Fruit fly (Drosophila melanogaster) whole organism, embryonic: ENCODE results near the gene Ccp84Ac.

Experiments
- ATbp ChIP-seq: fragments of 200-800 bp; sonication (Bioruptor generic); optimal IDR thresholded peaks from 2 replicates; lab custom pipeline; 2017; ENCODE audit warnings: missing biosample characterization, mild to moderate bottlenecking, missing genetic modification characterization, missing genetic modification reagents
- Antp ChIP-seq: fragments of 200-800 bp; sonication (Bioruptor generic); optimal IDR thresholded peaks from 3 replicates; lab custom pipeline; 2016; ENCODE audit warnings: missing biosample characterization, missing genetic modification characterization
- Awh ChIP-seq: fragments of 200-800 bp; sonication (Bioruptor generic); IDR thresholded peaks from 2 replicates; pipeline ENCODE4, ENCODE4 v1.3.6; 2022; ENCODE audit warnings: missing biosample characterization, missing genetic modification characterization
- BEAF-32 ChIP-seq: fragments of 200-800 bp; sonication (Bioruptor generic); optimal IDR thresholded peaks from 3 replicates; lab custom pipeline; 2017; ENCODE audit warnings: missing biosample characterization, missing genetic modification characterization, mild to moderate bottlenecking, moderate library complexity, missing genetic modification reagents
- CG1024 ChIP-seq: fragments of 200-800 bp; sonication (Bioruptor generic); IDR thresholded peaks from 2 replicates; pipeline ENCODE4 v1.3.6; 2022; ENCODE audit warnings: missing biosample characterization, missing genetic modification characterization
- CG16813 ChIP-seq: fragments of 200-800 bp; sonication (Bioruptor generic); IDR thresholded peaks from 3 replicates; pipeline ENCODE4 v1.3.6; 2022; ENCODE audit warnings: missing biosample characterization, missing genetic modification characterization; ENCODE audit not compliant: partially characterized antibody
- CG18599 ChIP-seq: fragments of 200-800 bp; sonication (Bioruptor generic); optimal IDR thresholded peaks from 3 replicates; lab custom pipeline; 2017; ENCODE audit warnings: missing biosample characterization, missing genetic modification characterization, mild to moderate bottlenecking, moderate library complexity, missing genetic modification reagents
- CG2889 ChIP-seq: fragments of 200-800 bp; sonication (Bioruptor generic); IDR thresholded peaks from 3 replicates; pipeline ENCODE4 v1.3.6; 2022; ENCODE audit warnings: missing biosample characterization, missing genetic modification characterization
- CG33557 ChIP-seq: fragments of 200-800 bp; sonication (Bioruptor generic); optimal IDR thresholded peaks from 2 replicates; lab custom pipeline; 2019; ENCODE audit warnings: missing biosample characterization, mild to moderate bottlenecking, missing genetic modification characterization, moderate library complexity
- CG34376 ChIP-seq: fragments of 200-800 bp; sonication (Bioruptor generic); optimal IDR thresholded peaks from 2 replicates; lab custom pipeline; 2018; ENCODE audit warnings: missing biosample characterization, mild to moderate bottlenecking, missing genetic modification characterization
- CG6813 ChIP-seq: fragments of 200-800 bp; sonication (Bioruptor generic); optimal IDR thresholded peaks from 2 replicates; lab custom pipeline; 2017; ENCODE audit warnings: missing biosample characterization, missing genetic modification characterization, mild to moderate bottlenecking, moderate library complexity, missing genetic modification reagents
- CG7372 ChIP-seq: fragments of 200-800 bp; sonication (Bioruptor generic); IDR thresholded peaks from 2 replicates; pipeline ENCODE4 v1.3.6; 2022; ENCODE audit warnings: missing biosample characterization, missing genetic modification characterization
- CG7839 ChIP-seq: fragments of 200-800 bp; sonication (Bioruptor generic); optimal IDR thresholded peaks from 3 replicates; lab custom pipeline; 2018; ENCODE audit warnings: missing biosample characterization, mild to moderate bottlenecking, missing genetic modification characterization, moderate library complexity
- CG8924 ChIP-seq: fragments of 200-800 bp; optimal IDR thresholded peaks from 3 replicates; lab custom pipeline; 2019; ENCODE audit warnings: missing biosample characterization, mild to moderate bottlenecking, missing genetic modification characterization, moderate library complexity
- Doc2 ChIP-seq: fragments of 200-800 bp; sonication (Bioruptor generic); IDR thresholded peaks from 2 replicates; pipeline ENCODE4 v1.3.6; 2022; ENCODE audit warnings: missing biosample characterization, missing genetic modification characterization
- Ets97D ChIP-seq: fragments of 200-800 bp; sonication (Bioruptor generic); optimal IDR thresholded peaks from 3 replicates; lab custom pipeline; 2016; ENCODE audit warnings: missing biosample characterization, missing genetic modification characterization
- GATAe ChIP-seq: fragments of 200-800 bp; sonication (Bioruptor generic); conservative IDR thresholded peaks from 2 replicates; pipeline ENCODE4 v1.3.6; 2022; ENCODE audit warnings: missing biosample characterization, missing genetic modification characterization
- HLH54F ChIP-seq: fragments of 200-800 bp; sonication (Bioruptor generic); optimal IDR thresholded peaks from 3 replicates; lab custom pipeline; 2016; ENCODE audit warnings: missing biosample characterization, missing genetic modification characterization
- Lhr ChIP-seq: fragments of 200-800 bp; sonication (Bioruptor generic); optimal IDR thresholded peaks from 3 replicates; lab custom pipeline; 2017; ENCODE audit warnings: mild to moderate bottlenecking, missing biosample characterization, missing genetic modification reagents, missing genetic modification characterization
- Myb ChIP-seq: fragments of 200-800 bp; sonication (Bioruptor generic); optimal IDR thresholded peaks from 2 replicates; lab custom pipeline; 2016; ENCODE audit warnings: missing biosample characterization, missing genetic modification characterization
- Nf-YB ChIP-seq: fragments of 200-800 bp; sonication (Bioruptor generic); optimal IDR thresholded peaks from 3 replicates; lab custom pipeline; 2019; ENCODE audit warnings: missing biosample characterization, mild to moderate bottlenecking, missing genetic modification characterization, moderate library complexity
- Nf-YC ChIP-seq: fragments of 200-800 bp; optimal IDR thresholded peaks from 3 replicates; lab custom pipeline; 2019; ENCODE audit warnings: missing biosample characterization, mild to moderate bottlenecking, missing genetic modification characterization, moderate library complexity
- Oli ChIP-seq: fragments of 200-800 bp; sonication (Bioruptor generic); optimal IDR thresholded peaks from 2 replicates; lab custom pipeline; 2018; ENCODE audit warnings: missing biosample characterization, mild to moderate bottlenecking, missing genetic modification characterization, moderate library complexity
- Pdp1 ChIP-seq, 2 experiments: fragments of 200-800 bp; sonication (Bioruptor generic); optimal IDR thresholded peaks; 3 replicates each; lab custom pipeline; 2016; ENCODE audit warnings: missing biosample characterization in 2 of 2, missing genetic modification characterization in 2 of 2, mild to moderate bottlenecking in 1 of 2, moderate library complexity in 1 of 2
- Six4 ChIP-seq: fragments of 200-800 bp; sonication (Bioruptor generic); optimal IDR thresholded peaks from 2 replicates; lab custom pipeline; 2016; ENCODE audit warnings: missing biosample characterization, missing genetic modification characterization
- Tbp ChIP-seq: fragments of >200 bp; optimal IDR thresholded peaks from 2 replicates; lab custom pipeline; 2018; ENCODE audit warnings: missing biosample characterization, missing genetic modification characterization
- Xrp1 ChIP-seq: fragments of 200-800 bp; sonication (Bioruptor generic); IDR thresholded peaks from 2 replicates; pipeline ENCODE4 v1.3.6; 2022; ENCODE audit warnings: missing biosample characterization, missing genetic modification characterization
- ase ChIP-seq: fragments of 200-800 bp; sonication (Bioruptor generic); IDR thresholded peaks from 3 replicates; pipeline ENCODE4 v1.3.6; 2022; ENCODE audit warnings: missing biosample characterization, missing genetic modification characterization
- bbx ChIP-seq: fragments of 200-800 bp; sonication (Bioruptor generic); IDR thresholded peaks from 2 replicates; pipeline ENCODE4 v1.3.6; 2022; ENCODE audit warnings: missing biosample characterization, missing genetic modification characterization; ENCODE audit not compliant: partially characterized antibody
- caup ChIP-seq: fragments of 200-800 bp; sonication (Bioruptor generic); optimal IDR thresholded peaks from 3 replicates; lab custom pipeline; 2017; ENCODE audit warnings: missing biosample characterization, mild to moderate bottlenecking, missing genetic modification characterization, moderate library complexity; ENCODE audit not compliant: severe bottlenecking
- croc ChIP-seq: fragments of 200-800 bp; sonication (Bioruptor generic); conservative IDR thresholded peaks from 3 replicates; pipeline ENCODE4 v1.3.6; 2022; ENCODE audit warnings: missing biosample characterization, missing genetic modification characterization
- dan ChIP-seq: fragments of 200-800 bp; sonication (Bioruptor generic); IDR thresholded peaks from 2 replicates; pipeline ENCODE4 v1.3.6; 2022; ENCODE audit warnings: missing biosample characterization, missing genetic modification characterization
- dimm ChIP-seq: fragments of 200-800 bp; sonication (Bioruptor generic); IDR thresholded peaks from 2 replicates; pipeline ENCODE4 v1.3.6; 2022; ENCODE audit warnings: missing biosample characterization, missing genetic modification characterization
- dm ChIP-seq: fragments of 200-800 bp; sonication (Bioruptor generic); optimal IDR thresholded peaks from 3 replicates; lab custom pipeline; 2016; ENCODE audit warnings: missing biosample characterization, missing genetic modification characterization
- dmrt11E ChIP-seq: fragments of 200-800 bp; sonication (Bioruptor generic); optimal IDR thresholded peaks from 3 replicates; lab custom pipeline; 2018; ENCODE audit warnings: missing biosample characterization, mild to moderate bottlenecking, missing genetic modification characterization, moderate library complexity
- fd3F ChIP-seq: fragments of 200-800 bp; sonication (Bioruptor generic); optimal IDR thresholded peaks from 2 replicates; lab custom pipeline; 2018; ENCODE audit warnings: missing biosample characterization, mild to moderate bottlenecking, missing genetic modification characterization, moderate library complexity
- gt ChIP-seq: fragments of 200-800 bp; sonication (Bioruptor generic); IDR thresholded peaks from 2 replicates; pipeline ENCODE4 v1.3.6; 2022; ENCODE audit warnings: missing biosample characterization, missing genetic modification characterization
- insv ChIP-seq, 2 experiments: fragments of 200-800 bp; sonication (Bioruptor generic); optimal IDR thresholded peaks; 3 replicates each; lab custom pipeline; 2016 to 2018; ENCODE audit warnings: missing biosample characterization in 2 of 2, missing genetic modification characterization in 2 of 2
- lola ChIP-seq, 3 experiments: fragments of >200 bp in 2 of 3; fragments of 200-800 bp in 1 of 3; sonication (Bioruptor generic) in 1 of 3; optimal IDR thresholded peaks; 2 replicates each; lab custom pipeline; 2017 to 2019; ENCODE audit warnings: missing biosample characterization in 3 of 3, missing genetic modification characterization in 3 of 3, mild to moderate bottlenecking in 1 of 3, moderate library complexity in 1 of 3
- lov ChIP-seq, 2 experiments: fragments of 200-800 bp in 1 of 2; fragments of >200 bp in 1 of 2; sonication (Bioruptor generic) in 1 of 2; IDR thresholded peaks in 1 of 2; optimal IDR thresholded peaks in 1 of 2; 2 replicates in 1 of 2; 3 replicates in 1 of 2; pipeline versions ENCODE4 v1.3.6 to Lab custom; 2017 to 2022; ENCODE audit warnings: missing biosample characterization in 1 of 2, missing genetic modification characterization in 1 of 2
- org-1 ChIP-seq: fragments of 200-800 bp; sonication (Bioruptor generic); optimal IDR thresholded peaks from 2 replicates; lab custom pipeline; 2017; ENCODE audit warnings: missing biosample characterization, missing genetic modification characterization
- pb ChIP-seq: fragments of 200-800 bp; sonication (Bioruptor generic); optimal IDR thresholded peaks from 3 replicates; lab custom pipeline; 2016; ENCODE audit warnings: missing biosample characterization, missing genetic modification characterization
- pita ChIP-seq: fragments of 200-800 bp; sonication (Bioruptor generic); optimal IDR thresholded peaks from 2 replicates; lab custom pipeline; 2017; ENCODE audit warnings: missing biosample characterization, mild to moderate bottlenecking, missing genetic modification characterization
- ranshi ChIP-seq: fragments of 200-800 bp; sonication (Bioruptor generic); IDR thresholded peaks from 2 replicates; pipeline ENCODE4 v1.3.6; 2022; ENCODE audit warnings: missing biosample characterization, missing genetic modification characterization
- sd ChIP-seq: fragments of 200-800 bp; sonication (Bioruptor generic); optimal IDR thresholded peaks from 3 replicates; lab custom pipeline; 2018; ENCODE audit warnings: missing biosample characterization, mild to moderate bottlenecking, missing genetic modification characterization, moderate library complexity
- stwl ChIP-seq: fragments of 200-800 bp; sonication (Bioruptor generic); optimal IDR thresholded peaks from 3 replicates; lab custom pipeline; 2018; ENCODE audit warnings: missing biosample characterization, mild to moderate bottlenecking, missing genetic modification characterization, moderate library complexity
- vvl ChIP-seq: fragments of 200-800 bp; sonication (Bioruptor generic); IDR thresholded peaks from 2 replicates; pipeline ENCODE4 v1.3.6; 2022; ENCODE audit warnings: missing biosample characterization, missing genetic modification characterization
- wor ChIP-seq: fragments of 200-800 bp; sonication (Bioruptor generic); IDR thresholded peaks from 2 replicates; pipeline ENCODE4 v1.3.6; 2022; ENCODE audit warnings: missing biosample characterization, missing genetic modification characterization
- zen ChIP-seq: fragments of 200-800 bp; sonication (Bioruptor generic); optimal IDR thresholded peaks from 3 replicates; lab custom pipeline; 2018; ENCODE audit warnings: missing biosample characterization, mild to moderate bottlenecking, missing genetic modification characterization, moderate library complexity

The Ccp84Ac gene

dm6 chr3R:6665117-6665654 lies 30.9 kb downstream of the Ccp84Ac start (continued):
- TF ChIP-seq CG7839 (no peak), Doc2 (GFP tag; lab: Robert Waterston, UW) (no peak), bbx (GFP tag; lab: Robert Waterston, UW) (no peak), ase (GFP tag; lab: Robert Waterston, UW) (no peak), Myb (GFP tag; lab: Kevin White, UChicago) (no peak), Antp (GFP tag; lab: Kevin White, UChicago) (no peak), pita (GFP tag; lab: Kevin White, UChicago) (no peak), GATAe (no peak), Awh (GFP tag; lab: Robert Waterston, UW) (peak; percentile 27; the same call in 1 of the 2 replicates), vvl (GFP tag; lab: Robert Waterston, UW) (no peak), CG6813 (GFP tag; lab: Kevin White, UChicago) (peak; percentile 44), dan (GFP tag; lab: Robert Waterston, UW) (no peak), Oli (tag; lab: Kevin White, UChicago) (no peak), dimm (GFP tag; lab: Robert Waterston, UW) (no peak), CG8924 (no peak), CG16813 (GFP tag; lab: Robert Waterston, UW) (no peak), wor (no peak), dm (GFP tag; lab: Kevin White, UChicago) (no peak), Xrp1 (peak; percentile 71), Ets97D (GFP tag; lab: Kevin White, UChicago) (no peak), CG1024 (GFP tag; lab: Robert Waterston, UW) (no peak), sd (tag; lab: Kevin White, UChicago) (no peak), ranshi (GFP tag; lab: Robert Waterston, UW) (0 out of 2 replicates have a peak, but pooled peaks have one; percentile 22), zen (no peak), Nf-YC (tag; lab: Kevin White, UChicago) (no peak), org-1 (GFP tag; lab: Kevin White, UChicago) (peak; percentile 57), lola (GFP tag; optimal IDR thresholded peaks at IDR 0.05; lab: Kevin White, UChicago) (no peak), Lhr (peak; percentile 49), CG34376 (GFP tag; lab: Kevin White, UChicago) (no peak), CG18599 (GFP tag; lab: Kevin White, UChicago) (no peak), ATbp (GFP tag; lab: Kevin White, UChicago) (peak; percentile 80), Nf-YB (GFP tag; lab: Kevin White, UChicago) (no peak), BEAF-32 (no peak), caup (GFP tag; lab: Kevin White, UChicago) (no peak), lov (optimal IDR thresholded peaks at IDR 0.05; lab: Kevin White, UChicago) (no peak), lov (GFP tag; IDR thresholded peaks at IDR 0.05; lab: Robert Waterston, UW) (0 out of 3 replicates have a peak, but pooled peaks have one; percentile 65), Pdp1 (GFP tag; optimal IDR thresholded peaks at IDR 0.05; lab: Kevin White, UChicago) (no peak), dmrt11E (tag; lab: Kevin White, UChicago) (peak; percentile 46), Six4 (no peak), fd3F (no peak), CG7372 (GFP tag; lab: Robert Waterston, UW) (no peak), gt (GFP tag; lab: Robert Waterston, UW) (no peak), CG2889 (GFP tag; lab: Robert Waterston, UW) (no peak), HLH54F (GFP tag; lab: Kevin White, UChicago) (no peak), stwl (tag; lab: Kevin White, UChicago) (no peak), insv (GFP tag; optimal IDR thresholded peaks at IDR 0.05; lab: Kevin White, UChicago) (no peak), pb (GFP tag; lab: Kevin White, UChicago) (no peak), Tbp (GFP tag; lab: Kevin White, UChicago) (no peak), CG33557 (GFP tag; lab: Kevin White, UChicago) (peak; percentile 79), croc (no peak)
